Worm (Caenorhabditis elegans): ENCODE results near the gene F53F1.4.
A peak's percentile ranks its signal among the peaks of the same experiment; 100 is the strongest.

Gene F53F1.4

ce11 chrV:13455448-13455847, 44.6 kb downstream of the F53F1.4 start, which contains the start of gene lurp-3:
Gene lurp-3, plus strand, starts transcription at chrV:13455748.
- no peak for TF ChIP-seq sma-9 (GFP tag; optimal IDR thresholded peaks at IDR 0.05)
- no peak for TF ChIP-seq sma-9 (tag; optimal IDR thresholded peaks at IDR 0.05)
- no peak for TF ChIP-seq nhr-6 (tag; optimal IDR thresholded peaks at IDR 0.05)
- no peak for TF ChIP-seq ztf-4 (tag; optimal IDR thresholded peaks at IDR 0.05)
- TF ChIP-seq skn-1 (tag; optimal IDR thresholded peaks at IDR 0.05), result no peak
- TF ChIP-seq fos-1 (tag; optimal IDR thresholded peaks at IDR 0.05), result no peak
- no peak for TF ChIP-seq R02D3.7 (tag; optimal IDR thresholded peaks at IDR 0.05)
- TF ChIP-seq crh-2 (tag; optimal IDR thresholded peaks at IDR 0.05), result no peak

ce11 chrV:13457858-13458257, 47.0 kb downstream of the F53F1.4 start, which contains the start of gene F25H9.2:
Gene F25H9.2, plus strand, starts transcription at chrV:13458083.
- TF ChIP-seq ZK546.5 (tag; optimal IDR thresholded peaks at IDR 0.05), result no peak
- TF ChIP-seq gmeb-1 (tag; optimal IDR thresholded peaks at IDR 0.05), result no peak
- TF ChIP-seq nhr-25 (tag; optimal IDR thresholded peaks at IDR 0.05), result no peak
- TF ChIP-seq mab-5 (tag; optimal IDR thresholded peaks at IDR 0.05), result peak; percentile 0
- peak; percentile 43 for TF ChIP-seq C34F6.9 (tag; optimal IDR thresholded peaks at IDR 0.05)

ce11 chrV:13459323-13459722, 48.4 kb downstream of the F53F1.4 start, which contains the start of gene bath-39:
Gene bath-39, plus strand, starts transcription at chrV:13459459.
- TF ChIP-seq nhr-129 (tag; optimal IDR thresholded peaks at IDR 0.05) (peak; percentile 50), lsy-2 (tag; optimal IDR thresholded peaks at IDR 0.05) (peak in 1 of 2 experiments; percentile 33), aly-2 (tag; optimal IDR thresholded peaks at IDR 0.05) (no peak), unc-55 (GFP tag; optimal IDR thresholded peaks at IDR 0.05) (peak; percentile 37), C34F6.9 (tag; optimal IDR thresholded peaks at IDR 0.05) (peak; percentile 52), zag-1 (tag; optimal IDR thresholded peaks at IDR 0.05) (no peak)
